Fruit fly (Drosophila melanogaster): ENCODE results near the gene sip2.

Gene sip2

DNA sequence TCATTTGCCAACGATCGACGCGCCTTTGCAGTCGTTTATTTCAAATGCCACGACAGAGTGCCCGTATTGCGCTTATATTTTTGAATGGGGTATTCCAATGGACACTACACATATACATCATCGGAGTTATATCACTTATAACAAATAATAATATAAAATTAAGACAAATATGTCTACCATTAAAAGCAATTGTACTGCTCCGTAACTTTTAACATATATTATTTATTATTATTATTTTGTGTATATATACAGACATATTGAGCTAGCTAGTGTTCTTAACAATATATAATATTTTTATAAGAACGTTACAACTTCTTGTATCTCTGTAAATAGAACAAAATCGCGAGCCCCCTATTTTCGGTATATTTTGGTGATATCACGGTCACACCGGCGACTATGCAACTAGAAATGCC is at the start of gene sip2, which contains the start of gene Coprox (continued):
- TF ChIP-seq Hr3 (GFP tag; optimal IDR thresholded peaks at IDR 0.05) (peak; percentile 74), otp (GFP tag; IDR thresholded peaks at IDR 0.05) (no peak), CG2202 (tag; optimal IDR thresholded peaks at IDR 0.05) (no peak), CG6654 (GFP tag; optimal IDR thresholded peaks at IDR 0.05) (no peak), dan (GFP tag; IDR thresholded peaks at IDR 0.05) (no peak), CG1832 (GFP tag; optimal IDR thresholded peaks at IDR 0.05) (no peak), pzg (GFP tag; optimal IDR thresholded peaks at IDR 0.05) (peak; percentile 39), Blimp-1 (GFP tag; optimal IDR thresholded peaks at IDR 0.05) (no peak), cas (GFP tag; IDR thresholded peaks at IDR 0.05) (no peak), eyg (GFP tag; optimal IDR thresholded peaks at IDR 0.05) (no peak), CkIIα-i1 (GFP tag; IDR thresholded peaks at IDR 0.05) (no peak), ATbp (GFP tag; optimal IDR thresholded peaks at IDR 0.05) (no peak), CG1024 (GFP tag; IDR thresholded peaks at IDR 0.05) (no peak), CG11093 (GFP tag; IDR thresholded peaks at IDR 0.05) (no peak), Spps (tag; optimal IDR thresholded peaks at IDR 0.05) (peak; percentile 52), CG15011 (GFP tag; optimal IDR thresholded peaks at IDR 0.05) (no peak), ro (GFP tag; IDR thresholded peaks at IDR 0.05) (no peak), Hand (GFP tag; optimal IDR thresholded peaks at IDR 0.05) (no peak), nom (GFP tag; optimal IDR thresholded peaks at IDR 0.05) (peak; percentile 21), mam (GFP tag; optimal IDR thresholded peaks at IDR 0.05) (peak; percentile 27), CG2875 (GFP tag; optimal IDR thresholded peaks at IDR 0.05) (no peak), Ptx1 (GFP tag; IDR thresholded peaks at IDR 0.05) (peak; percentile 53; the same call in 1 of the 2 replicates), Ravus (GFP tag; IDR thresholded peaks at IDR 0.05) (no peak), D19B (GFP tag; optimal IDR thresholded peaks at IDR 0.05) (peak; percentile 31), lmd (GFP tag; IDR thresholded peaks at IDR 0.05) (peak; percentile 55; the same call in 1 of the 2 replicates), corto (GFP tag; optimal IDR thresholded peaks at IDR 0.05) (no peak), Hmx (GFP tag; optimal IDR thresholded peaks at IDR 0.05) (no peak), HmgZ (tag; optimal IDR thresholded peaks at IDR 0.05) (peak; percentile 60), CG33557 (GFP tag; optimal IDR thresholded peaks at IDR 0.05) (peak; percentile 62), fd3F (GFP tag; optimal IDR thresholded peaks at IDR 0.05) (peak; percentile 50), CG8944 (GFP tag; optimal IDR thresholded peaks at IDR 0.05) (no peak), CG6175 (GFP tag; IDR thresholded peaks at IDR 0.05) (no peak), jumu (GFP tag; optimal IDR thresholded peaks at IDR 0.05) (no peak), Doc2 (GFP tag; IDR thresholded peaks at IDR 0.05) (no peak), CG4424 (GFP tag; optimal IDR thresholded peaks at IDR 0.05) (peak; percentile 38), CG1647 (GFP tag; optimal IDR thresholded peaks at IDR 0.05) (no peak), PHDP (tag; optimal IDR thresholded peaks at IDR 0.05) (peak; percentile 82), Sry-β (GFP tag; optimal IDR thresholded peaks at IDR 0.05) (peak; percentile 29), gsb (GFP tag; IDR thresholded peaks at IDR 0.05) (no peak), CG7928 (GFP tag; optimal IDR thresholded peaks at IDR 0.05) (no peak), dmrt11E (tag; optimal IDR thresholded peaks at IDR 0.05) (peak; percentile 77), h (optimal IDR thresholded peaks at IDR 0.05) (no peak), CG13424 (tag; optimal IDR thresholded peaks at IDR 0.05) (peak; percentile 84), run (tag; optimal IDR thresholded peaks at IDR 0.05) (peak; percentile 7), CG9932 (GFP tag; IDR thresholded peaks at IDR 0.05) (peak; percentile 71), peb (GFP tag; IDR thresholded peaks at IDR 0.05) (no peak), Asciz (GFP tag; optimal IDR thresholded peaks at IDR 0.05) (no peak), CG2120 (GFP tag; optimal IDR thresholded peaks at IDR 0.05) (peak; percentile 56), CG18011 (GFP tag; optimal IDR thresholded peaks at IDR 0.05) (peak; percentile 52), MESR4 (GFP tag; optimal IDR thresholded peaks at IDR 0.05) (no peak), CG2678 (tag; optimal IDR thresholded peaks at IDR 0.05) (peak; percentile 86), CG7839 (tag; optimal IDR thresholded peaks at IDR 0.05) (peak; percentile 78)

Measured in whole organism, embryonic.